Fruit fly (Drosophila melanogaster): ENCODE data around the gene CG11563.
A peak's percentile ranks its signal among the peaks of the same experiment; 100 is the strongest.

CG11563 gene

dm6 chr3R:31714876-31715712, 21.7 kb upstream of the CG11563 start (continued):
- no peak for TF ChIP-seq Rfx (GFP tag; IDR thresholded peaks at IDR 0.05)
- no peak for TF ChIP-seq caup (GFP tag; optimal IDR thresholded peaks at IDR 0.05; ENCODE audit: severe bottlenecking)
- no peak for TF ChIP-seq inv (GFP tag; IDR thresholded peaks at IDR 0.05; ENCODE audit: partially characterized antibody)
- no peak for TF ChIP-seq CTCF (GFP tag; optimal IDR thresholded peaks at IDR 0.05)
- TF ChIP-seq ase (GFP tag; IDR thresholded peaks at IDR 0.05): no peak
- no peak for TF ChIP-seq MESR4 (GFP tag; optimal IDR thresholded peaks at IDR 0.05)
- no peak for TF ChIP-seq schlank (tag; optimal IDR thresholded peaks at IDR 0.05)
- no peak for TF ChIP-seq repo (GFP tag; optimal IDR thresholded peaks at IDR 0.05)
- TF ChIP-seq Fer1 (GFP tag; optimal IDR thresholded peaks at IDR 0.05): no peak
- no peak for TF ChIP-seq prd (optimal IDR thresholded peaks at IDR 0.05)
- TF ChIP-seq prd (GFP tag; IDR thresholded peaks at IDR 0.05): no peak
- peak; percentile 64 for TF ChIP-seq cg (GFP tag; optimal IDR thresholded peaks at IDR 0.05)
- no peak for TF ChIP-seq gem (tag; optimal IDR thresholded peaks at IDR 0.05)
- TF ChIP-seq org-1 (GFP tag; optimal IDR thresholded peaks at IDR 0.05): no peak
- TF ChIP-seq jing (GFP tag; optimal IDR thresholded peaks at IDR 0.05): no peak
- TF ChIP-seq cad (GFP tag; optimal IDR thresholded peaks at IDR 0.05): no peak
- TF ChIP-seq CG17359 (tag; optimal IDR thresholded peaks at IDR 0.05): no peak
- TF ChIP-seq hbn (GFP tag; IDR thresholded peaks at IDR 0.05; ENCODE audit: partially characterized antibody): no peak
- TF ChIP-seq CG10209 (GFP tag; optimal IDR thresholded peaks at IDR 0.05): no peak
- no peak for TF ChIP-seq phol (tag; optimal IDR thresholded peaks at IDR 0.05)
- no peak for TF ChIP-seq vnd (GFP tag; IDR thresholded peaks at IDR 0.05; ENCODE audit: partially characterized antibody)
- TF ChIP-seq CG4328 (GFP tag; optimal IDR thresholded peaks at IDR 0.05): no peak
- TF ChIP-seq CG17802 (tag; optimal IDR thresholded peaks at IDR 0.05): no peak
- TF ChIP-seq CG5245 (GFP tag; optimal IDR thresholded peaks at IDR 0.05): no peak
- TF ChIP-seq Nf-YB (GFP tag; optimal IDR thresholded peaks at IDR 0.05): no peak
- no peak for TF ChIP-seq gro (GFP tag; optimal IDR thresholded peaks at IDR 0.05)
- TF ChIP-seq Eip74EF (GFP tag; optimal IDR thresholded peaks at IDR 0.05): peak in 1 of 2 experiments; percentile 20
- 0 out of 2 replicates have a peak, but pooled peaks have one; percentile 20 for TF ChIP-seq crol (GFP tag; IDR thresholded peaks at IDR 0.05)
- TF ChIP-seq nmo (GFP tag; optimal IDR thresholded peaks at IDR 0.05): no peak
- no peak for TF ChIP-seq peb (GFP tag; IDR thresholded peaks at IDR 0.05)
- no peak for TF ChIP-seq CG6272 (GFP tag; IDR thresholded peaks at IDR 0.05)
- TF ChIP-seq Med (GFP tag): peak; percentile 22
- no peak for TF ChIP-seq CG8765 (GFP tag; IDR thresholded peaks at IDR 0.05)
- TF ChIP-seq vvl (GFP tag; IDR thresholded peaks at IDR 0.05): 0 out of 2 replicates have a peak, but pooled peaks have one; percentile 18
- TF ChIP-seq dmrt11E (tag; optimal IDR thresholded peaks at IDR 0.05): no peak
- no peak for TF ChIP-seq jigr1 (GFP tag; IDR thresholded peaks at IDR 0.05)
- TF ChIP-seq Elba2 (GFP tag; optimal IDR thresholded peaks at IDR 0.05): no peak
- TF ChIP-seq CG4404 (GFP tag; IDR thresholded peaks at IDR 0.05): 0 out of 2 replicates have a peak, but pooled peaks have one; percentile 10
- TF ChIP-seq CG14441 (GFP tag; IDR thresholded peaks at IDR 0.05): no peak
- peak; percentile 63 for TF ChIP-seq sens (GFP tag)
- no peak for TF ChIP-seq CG14860 (GFP tag; IDR thresholded peaks at IDR 0.05; ENCODE audit: partially characterized antibody)
- no peak for TF ChIP-seq Bgb (GFP tag; IDR thresholded peaks at IDR 0.05; ENCODE audit: partially characterized antibody)
- no peak for TF ChIP-seq Antp (GFP tag; optimal IDR thresholded peaks at IDR 0.05)
- TF ChIP-seq Gug (GFP tag; IDR thresholded peaks at IDR 0.05): no peak
- TF ChIP-seq mam (GFP tag; optimal IDR thresholded peaks at IDR 0.05): no peak
- TF ChIP-seq CG15601 (tag; optimal IDR thresholded peaks at IDR 0.05): no peak
- no peak for TF ChIP-seq tna (GFP tag; IDR thresholded peaks at IDR 0.05; ENCODE audit: partially characterized antibody)
- TF ChIP-seq YL-1 (GFP tag; optimal IDR thresholded peaks at IDR 0.05): no peak
- no peak for TF ChIP-seq sug (tag; optimal IDR thresholded peaks at IDR 0.05)
- TF ChIP-seq lmd (GFP tag; IDR thresholded peaks at IDR 0.05): no peak
